Worm (Caenorhabditis elegans) whole organism, late embryonic: ENCODE data around the gene F10G7.10.

Experiments
- ahr-1 ChIP-seq: sonication (generic microtip); optimal IDR thresholded peaks from 2 replicates; lab custom pipeline; 2016; ENCODE audit warnings: missing genetic modification characterization, missing compliant biosample characterization
- ama-1 ChIP-seq: fragments of 150-350 bp; optimal IDR thresholded peaks from 2 replicates; lab custom pipeline; 2014
- ceh-19 ChIP-seq: fragments of 200-800 bp; sonication (Bioruptor generic); optimal IDR thresholded peaks from 2 replicates; lab custom pipeline; 2018; ENCODE audit warnings: mild to moderate bottlenecking, missing genetic modification characterization, missing compliant biosample characterization
- ceh-30 ChIP-seq: fragments of 150-350 bp; optimal IDR thresholded peaks from 2 replicates; lab custom pipeline; 2014; ENCODE audit warnings: missing biosample characterization, missing genetic modification characterization
- ceh-48 ChIP-seq: sonication (generic microtip); optimal IDR thresholded peaks from 2 replicates; lab custom pipeline; 2016; ENCODE audit warnings: missing genetic modification characterization, inconsistent platforms, missing compliant biosample characterization
- elt-2 ChIP-seq: sonication (generic microtip); optimal IDR thresholded peaks from 2 replicates; lab custom pipeline; 2016; ENCODE audit warnings: missing genetic modification reagents, missing genetic modification characterization, missing compliant biosample characterization
- fkh-10 ChIP-seq: fragments of 150-350 bp; optimal IDR thresholded peaks from 2 replicates; lab custom pipeline; 2014; ENCODE audit warnings: missing biosample characterization, missing genetic modification reagents, missing genetic modification characterization
- hlh-6 ChIP-seq: sonication (generic microtip); optimal IDR thresholded peaks from 2 replicates; lab custom pipeline; 2016; ENCODE audit warnings: missing genotype, missing genetic modification characterization, missing compliant biosample characterization
- madf-2 ChIP-seq: sonication (generic microtip); optimal IDR thresholded peaks from 2 replicates; lab custom pipeline; 2017; ENCODE audit warnings: missing genetic modification characterization, missing compliant biosample characterization
- nfya-1 ChIP-seq: sonication (generic microtip); optimal IDR thresholded peaks from 2 replicates; lab custom pipeline; 2017; ENCODE audit warnings: missing genetic modification characterization, mild to moderate bottlenecking, missing compliant biosample characterization, antibody characterized with exemption, moderate library complexity
- pha-4 ChIP-seq: fragments of 150-350 bp; optimal IDR thresholded peaks from 2 replicates; lab custom pipeline; 2018; ENCODE audit warnings: missing biosample characterization, missing genetic modification reagents, missing genetic modification characterization

DNA sequence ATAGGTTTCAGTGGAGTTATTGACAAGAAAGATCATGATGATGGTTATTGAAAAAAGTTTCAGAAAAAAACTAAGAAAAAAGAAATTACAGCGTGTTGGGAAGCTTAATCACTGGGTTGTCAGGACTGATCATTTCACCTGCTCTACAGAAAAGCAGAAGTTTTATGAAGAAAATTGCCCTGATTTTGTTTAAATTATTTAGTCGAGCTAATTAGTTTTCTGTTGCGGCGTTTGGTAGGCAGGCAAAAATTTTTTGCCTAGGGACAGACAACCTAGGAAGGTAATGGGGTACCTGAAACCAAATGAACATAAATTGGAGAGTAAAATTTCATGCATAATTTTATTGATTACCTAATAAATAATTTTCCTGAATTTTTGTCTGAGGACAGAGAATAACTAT is 42.4 kb downstream of the F10G7.10 start, which contains the start of gene sre-40:
- TF ChIP-seq ceh-19 (no peak), elt-2 (tag; lab: Kevin White, UChicago) (no peak), ahr-1 (tag; lab: Kevin White, UChicago) (no peak), fkh-10 (GFP tag; lab: Kevin White, UChicago) (no peak), nfya-1 (tag; lab: Kevin White, UChicago) (no peak), hlh-6 (no peak), pha-4 (no peak), ama-1 (lab: Kevin White, UChicago) (no peak), madf-2 (no peak), ceh-48 (tag; lab: Kevin White, UChicago) (no peak), ceh-30 (tag; lab: Kevin White, UChicago) (no peak)
